Fruit fly (Drosophila melanogaster) whole organism, embryonic: ENCODE results near the gene Girdin.

Source experiments
- CG1024 ChIP-seq: fragments of 200-800 bp; sonication (Bioruptor generic); IDR thresholded peaks from 2 replicates; pipeline ENCODE4 v1.3.6; 2022; ENCODE audit warnings: missing biosample characterization, missing genetic modification characterization
- CG10543 ChIP-seq: fragments of 200-800 bp; sonication (Bioruptor generic); optimal IDR thresholded peaks from 3 replicates; lab custom pipeline; 2017; ENCODE audit warnings: missing biosample characterization, mild to moderate bottlenecking, missing genetic modification characterization, moderate library complexity
- CG10565 ChIP-seq: fragments of 200-800 bp; sonication (Bioruptor generic); optimal IDR thresholded peaks from 3 replicates; lab custom pipeline; 2016; ENCODE audit warnings: missing biosample characterization, mild to moderate bottlenecking, missing genetic modification characterization
- CG11456 ChIP-seq: fragments of 200-800 bp; sonication (Bioruptor generic); IDR thresholded peaks from 3 replicates; pipeline ENCODE4 v1.3.6; 2022; ENCODE audit warnings: missing biosample characterization, missing genetic modification characterization
- CG12155 ChIP-seq: fragments of 200-800 bp; sonication (Bioruptor generic); optimal IDR thresholded peaks from 3 replicates; lab custom pipeline; 2016; ENCODE audit warnings: missing biosample characterization, missing genetic modification characterization
- CG16813 ChIP-seq: fragments of 200-800 bp; sonication (Bioruptor generic); IDR thresholded peaks from 3 replicates; pipeline ENCODE4 v1.3.6; 2022; ENCODE audit warnings: missing biosample characterization, missing genetic modification characterization; ENCODE audit not compliant: partially characterized antibody
- CG30020 ChIP-seq: fragments of 200-800 bp; optimal IDR thresholded peaks from 2 replicates; lab custom pipeline; 2019; ENCODE audit warnings: missing biosample characterization, mild to moderate bottlenecking, missing genetic modification characterization, moderate library complexity
- CG33557 ChIP-seq: fragments of 200-800 bp; sonication (Bioruptor generic); optimal IDR thresholded peaks from 2 replicates; lab custom pipeline; 2019; ENCODE audit warnings: missing biosample characterization, mild to moderate bottlenecking, missing genetic modification characterization, moderate library complexity
- CG4707 ChIP-seq: fragments of 200-800 bp; sonication (Bioruptor generic); optimal IDR thresholded peaks from 2 replicates; lab custom pipeline; 2018; ENCODE audit warnings: missing biosample characterization, mild to moderate bottlenecking, missing genetic modification characterization, moderate library complexity
- CG6175 ChIP-seq: fragments of 200-800 bp; sonication (Bioruptor generic); IDR thresholded peaks from 3 replicates; pipeline ENCODE4 v1.3.6; 2022; ENCODE audit warnings: missing biosample characterization, missing genetic modification characterization
- CG6813 ChIP-seq: fragments of 200-800 bp; sonication (Bioruptor generic); optimal IDR thresholded peaks from 2 replicates; lab custom pipeline; 2017; ENCODE audit warnings: missing biosample characterization, missing genetic modification characterization, mild to moderate bottlenecking, moderate library complexity, missing genetic modification reagents
- CG7271 ChIP-seq: fragments of 200-800 bp; sonication (Bioruptor generic); optimal IDR thresholded peaks from 2 replicates; lab custom pipeline; 2018; ENCODE audit warnings: missing biosample characterization, mild to moderate bottlenecking, missing genetic modification characterization, moderate library complexity
- CG8359 ChIP-seq: fragments of 200-800 bp; sonication (Bioruptor generic); optimal IDR thresholded peaks from 2 replicates; lab custom pipeline; 2017; ENCODE audit warnings: missing biosample characterization, mild to moderate bottlenecking, missing genetic modification characterization, borderline replicate concordance
- CG9215 ChIP-seq: fragments of 200-800 bp; sonication (Bioruptor generic); IDR thresholded peaks from 2 replicates; pipeline ENCODE4 v1.3.6; 2022; ENCODE audit warnings: missing biosample characterization, missing genetic modification characterization
- CG9727 ChIP-seq: fragments of 200-800 bp; sonication (Bioruptor generic); optimal IDR thresholded peaks from 3 replicates; lab custom pipeline; 2017; ENCODE audit warnings: missing biosample characterization, mild to moderate bottlenecking, missing genetic modification characterization
- CG9797 ChIP-seq: fragments of 200-800 bp; sonication (Bioruptor generic); optimal IDR thresholded peaks from 3 replicates; lab custom pipeline; 2018; ENCODE audit warnings: missing biosample characterization, mild to moderate bottlenecking, missing genetic modification characterization
- D19A ChIP-seq: fragments of 200-800 bp; optimal IDR thresholded peaks from 3 replicates; lab custom pipeline; 2019; ENCODE audit warnings: missing biosample characterization, mild to moderate bottlenecking, missing genetic modification characterization, moderate library complexity
- Dbx ChIP-seq: fragments of 200-800 bp; sonication (Bioruptor generic); IDR thresholded peaks from 3 replicates; pipeline ENCODE4 v1.3.6; 2022; ENCODE audit warnings: missing biosample characterization, missing genetic modification characterization
- Dfd ChIP-seq, 2 experiments: fragments of >200 bp; optimal IDR thresholded peaks; 2 replicates each; lab custom pipeline; 2017; ENCODE audit warnings: missing biosample characterization in 2 of 2, missing genetic modification characterization in 2 of 2
- Elba2 ChIP-seq: fragments of 200-800 bp; sonication (Bioruptor generic); optimal IDR thresholded peaks from 3 replicates; lab custom pipeline; 2016; ENCODE audit warnings: missing biosample characterization, missing genetic modification characterization
- Fer2 ChIP-seq: fragments of 200-800 bp; sonication (Bioruptor generic); optimal IDR thresholded peaks from 2 replicates; lab custom pipeline; 2018; ENCODE audit warnings: missing biosample characterization, mild to moderate bottlenecking, missing genetic modification characterization, moderate library complexity
- H2.0 ChIP-seq: fragments of 200-800 bp; sonication (Bioruptor generic); IDR thresholded peaks from 2 replicates; pipeline ENCODE4 v1.3.6; 2022; ENCODE audit warnings: missing biosample characterization, missing genetic modification characterization
- HLH54F ChIP-seq: fragments of 200-800 bp; sonication (Bioruptor generic); optimal IDR thresholded peaks from 3 replicates; lab custom pipeline; 2016; ENCODE audit warnings: missing biosample characterization, missing genetic modification characterization
- Hmx ChIP-seq: fragments of 200-800 bp; sonication (Bioruptor generic); optimal IDR thresholded peaks from 2 replicates; lab custom pipeline; 2016; ENCODE audit warnings: missing biosample characterization, missing genetic modification characterization
- Jarid2 ChIP-seq: fragments of 200-800 bp; sonication (Bioruptor generic); optimal IDR thresholded peaks from 3 replicates; lab custom pipeline; 2017; ENCODE audit warnings: mild to moderate bottlenecking, missing biosample characterization, missing genetic modification reagents, missing genetic modification characterization
- Lpt ChIP-seq: fragments of >200 bp; optimal IDR thresholded peaks from 2 replicates; lab custom pipeline; 2018; ENCODE audit warnings: missing biosample characterization, missing genetic modification characterization
- Scr ChIP-seq: fragments of 200-800 bp; sonication (Bioruptor generic); IDR thresholded peaks from 2 replicates; pipeline ENCODE4 v1.3.6; 2022; ENCODE audit warnings: missing biosample characterization, missing genetic modification characterization; ENCODE audit not compliant: partially characterized antibody
- Six4 ChIP-seq: fragments of 200-800 bp; sonication (Bioruptor generic); optimal IDR thresholded peaks from 2 replicates; lab custom pipeline; 2016; ENCODE audit warnings: missing biosample characterization, missing genetic modification characterization
- Sry-β ChIP-seq: fragments of 200-800 bp; sonication (Bioruptor generic); optimal IDR thresholded peaks from 2 replicates; lab custom pipeline; 2018; ENCODE audit warnings: missing biosample characterization, mild to moderate bottlenecking, missing genetic modification characterization, moderate library complexity
- Ssrp ChIP-seq: fragments of 200-800 bp; sonication (Bioruptor generic); optimal IDR thresholded peaks from 2 replicates; lab custom pipeline; 2018; ENCODE audit warnings: missing biosample characterization, mild to moderate bottlenecking, missing genetic modification characterization, moderate library complexity
- TFAM ChIP-seq: fragments of 200-800 bp; sonication (Bioruptor generic); optimal IDR thresholded peaks from 2 replicates; lab custom pipeline; 2017; ENCODE audit warnings: missing biosample characterization, missing genetic modification characterization, inconsistent platforms
- YL-1 ChIP-seq: fragments of 200-800 bp; sonication (Bioruptor generic); optimal IDR thresholded peaks from 3 replicates; lab custom pipeline; 2017; ENCODE audit warnings: missing biosample characterization, mild to moderate bottlenecking, missing genetic modification characterization
- al ChIP-seq: fragments of 200-800 bp; sonication (Bioruptor generic); IDR thresholded peaks from 2 replicates; pipeline ENCODE4 v1.3.6; 2022; ENCODE audit warnings: missing biosample characterization, missing genetic modification characterization
- ap ChIP-seq: fragments of 200-800 bp; sonication (Bioruptor generic); IDR thresholded peaks from 2 replicates; pipeline ENCODE4 v1.3.6; 2022; ENCODE audit warnings: missing biosample characterization, missing genetic modification characterization
- ato ChIP-seq: fragments of 200-800 bp; sonication (Bioruptor generic); IDR thresholded peaks from 2 replicates; pipeline ENCODE4 v1.3.6; 2022; ENCODE audit warnings: missing biosample characterization, missing genetic modification characterization; ENCODE audit not compliant: partially characterized antibody
- bcd ChIP-seq: fragments of 200-800 bp; sonication (Bioruptor generic); optimal IDR thresholded peaks from 2 replicates; lab custom pipeline; 2017; ENCODE audit warnings: missing biosample characterization, mild to moderate bottlenecking, missing genetic modification characterization
- chm ChIP-seq: fragments of 200-800 bp; sonication (Bioruptor generic); IDR thresholded peaks from 2 replicates; pipeline ENCODE4 v1.3.6; 2022; ENCODE audit warnings: missing biosample characterization, missing genetic modification characterization
- croc ChIP-seq: fragments of 200-800 bp; sonication (Bioruptor generic); conservative IDR thresholded peaks from 3 replicates; pipeline ENCODE4 v1.3.6; 2022; ENCODE audit warnings: missing biosample characterization, missing genetic modification characterization
- dati ChIP-seq: fragments of 200-800 bp; sonication (Bioruptor generic); IDR thresholded peaks from 2 replicates; pipeline ENCODE4 v1.3.6; 2022; ENCODE audit warnings: missing biosample characterization, missing genetic modification characterization
- gfzf ChIP-seq: fragments of 200-800 bp; sonication (Bioruptor generic); optimal IDR thresholded peaks from 2 replicates; lab custom pipeline; 2016; ENCODE audit warnings: missing biosample characterization, mild to moderate bottlenecking, missing genetic modification characterization, moderate library complexity
- kah ChIP-seq: fragments of 200-800 bp; sonication (Bioruptor generic); optimal IDR thresholded peaks from 2 replicates; lab custom pipeline; 2018; ENCODE audit warnings: missing biosample characterization, mild to moderate bottlenecking, missing genetic modification characterization
- luna ChIP-seq: fragments of 200-800 bp; sonication (Bioruptor generic); optimal IDR thresholded peaks from 2 replicates; lab custom pipeline; 2016; ENCODE audit warnings: missing biosample characterization, missing genetic modification characterization
- mam ChIP-seq: fragments of 200-800 bp; sonication (Bioruptor generic); optimal IDR thresholded peaks from 3 replicates; lab custom pipeline; 2016; ENCODE audit warnings: missing biosample characterization, missing genetic modification characterization
- prd ChIP-seq, 3 experiments: fragments of >200 bp in 2 of 3; fragments of 200-800 bp in 1 of 3; sonication (Bioruptor generic) in 1 of 3; optimal IDR thresholded peaks in 2 of 3; IDR thresholded peaks in 1 of 3; 2 replicates in 2 of 3; 3 replicates in 1 of 3; pipeline versions ENCODE4 v1.3.6 to Lab custom; 2017 to 2022; ENCODE audit warnings: missing biosample characterization in 1 of 3, missing genetic modification characterization in 1 of 3
- stwl ChIP-seq: fragments of 200-800 bp; sonication (Bioruptor generic); optimal IDR thresholded peaks from 3 replicates; lab custom pipeline; 2018; ENCODE audit warnings: missing biosample characterization, mild to moderate bottlenecking, missing genetic modification characterization, moderate library complexity
- tin ChIP-seq: fragments of 200-800 bp; sonication (Bioruptor generic); optimal IDR thresholded peaks from 3 replicates; lab custom pipeline; 2016; ENCODE audit warnings: missing biosample characterization, missing genetic modification characterization
- wek ChIP-seq: fragments of 200-800 bp; sonication (Bioruptor generic); optimal IDR thresholded peaks from 3 replicates; lab custom pipeline; 2018; ENCODE audit warnings: missing biosample characterization, mild to moderate bottlenecking, missing genetic modification characterization, moderate library complexity
- zen2 ChIP-seq: fragments of 200-800 bp; sonication (Bioruptor generic); IDR thresholded peaks from 3 replicates; pipeline ENCODE4 v1.3.6; 2022; ENCODE audit warnings: missing biosample characterization, missing genetic modification characterization; ENCODE audit not compliant: partially characterized antibody

Girdin gene

dm6 chr3L:3161968-3162367 lies 16.8 kb upstream of the Girdin start, which contains the start of gene rasp (continued):
- no peak for TF ChIP-seq Dfd (GFP tag; optimal IDR thresholded peaks at IDR 0.05; lab: Kevin White, UChicago)
- no peak for TF ChIP-seq CG10543 (GFP tag; lab: Kevin White, UChicago)
- no peak for TF ChIP-seq Jarid2 (GFP tag; lab: Kevin White, UChicago)
- no peak for TF ChIP-seq CG4707 (GFP tag; lab: Kevin White, UChicago)
- TF ChIP-seq Scr (GFP tag; lab: Robert Waterston, UW): peak; percentile 63
- TF ChIP-seq D19A: no peak

- TF ChIP-seq CG12155 (GFP tag; lab: Kevin White, UChicago) (no peak), Elba2 (no peak), al (no peak), prd (optimal IDR thresholded peaks at IDR 0.05; lab: Kevin White, UChicago) (no peak), prd (GFP tag; IDR thresholded peaks at IDR 0.05; lab: Robert Waterston, UW) (no peak), croc (no peak), CG30020 (no peak), CG10565 (GFP tag; lab: Kevin White, UChicago) (no peak), ap (GFP tag; lab: Robert Waterston, UW) (no peak), CG8359 (GFP tag; lab: Kevin White, UChicago) (no peak), CG9727 (GFP tag; lab: Kevin White, UChicago) (no peak), Hmx (GFP tag; lab: Kevin White, UChicago) (no peak), Ssrp (tag; lab: Kevin White, UChicago) (no peak), CG11456 (GFP tag; lab: Robert Waterston, UW) (no peak), H2.0 (no peak), YL-1 (GFP tag; lab: Kevin White, UChicago) (no peak), kah (GFP tag; lab: Kevin White, UChicago) (no peak), Lpt (GFP tag; lab: Kevin White, UChicago) (no peak)
Measured at dm6 chr3L:3162584-3162983, 16.1 kb upstream of the Girdin start.

- TF ChIP-seq CG33557: no peak
- TF ChIP-seq wek (GFP tag; lab: Kevin White, UChicago): no peak
- peak; percentile 3 for TF ChIP-seq HLH54F
- TF ChIP-seq stwl (tag; lab: Kevin White, UChicago): peak; percentile 65
- TF ChIP-seq zen2 (GFP tag; lab: Robert Waterston, UW): peak; percentile 92
- TF ChIP-seq gfzf (GFP tag; lab: Kevin White, UChicago): peak; percentile 86
- no peak for TF ChIP-seq TFAM (GFP tag; lab: Kevin White, UChicago)
- no peak for TF ChIP-seq CG6175 (GFP tag; lab: Robert Waterston, UW)
- no peak for TF ChIP-seq CG9215 (GFP tag; lab: Robert Waterston, UW)
- TF ChIP-seq Dbx (GFP tag; lab: Robert Waterston, UW): no peak
- TF ChIP-seq CG16813: peak; percentile 82
- no peak for TF ChIP-seq Sry-β
- peak; percentile 48 for TF ChIP-seq mam (GFP tag; lab: Kevin White, UChicago)
- no peak for TF ChIP-seq H2.0
- no peak for TF ChIP-seq Six4 (GFP tag; lab: Kevin White, UChicago)
- TF ChIP-seq chm (GFP tag; lab: Robert Waterston, UW): peak; percentile 40; the same call in 1 of the 2 replicates
- peak; percentile 29 for TF ChIP-seq CG6813 (GFP tag; lab: Kevin White, UChicago)
- TF ChIP-seq CG1024 (GFP tag; lab: Robert Waterston, UW): no peak
- TF ChIP-seq tin: no peak
- peak; percentile 85 for TF ChIP-seq ato (GFP tag; lab: Robert Waterston, UW)
- no peak for TF ChIP-seq Fer2
- TF ChIP-seq dati (GFP tag; lab: Robert Waterston, UW): no peak
- TF ChIP-seq bcd (GFP tag; lab: Kevin White, UChicago): no peak
- TF ChIP-seq luna (GFP tag; lab: Kevin White, UChicago): no peak
- TF ChIP-seq CG4707 (GFP tag; lab: Kevin White, UChicago): no peak
- TF ChIP-seq CG7271 (tag; lab: Kevin White, UChicago): peak; percentile 68
- peak; percentile 77 for TF ChIP-seq CG9797 (GFP tag; lab: Kevin White, UChicago)
Measured at dm6 chr3L:3164951-3165350, 13.8 kb upstream of the Girdin start, which contains the start of gene CG32280. Gene CG32280, plus strand, starts transcription at chr3L:3165181.
